Worm (Caenorhabditis elegans) whole organism, L4 larva: ENCODE results near the gene F46G10.1.

ENCODE experiments used
- F10B5.3 ChIP-seq: sonication (generic microtip); optimal IDR thresholded peaks from 2 replicates; lab custom pipeline; 2016; ENCODE audit warnings: mild to moderate bottlenecking, missing genetic modification characterization, missing compliant biosample characterization
- F37D6.2 ChIP-seq: sonication (generic microtip); optimal IDR thresholded peaks from 2 replicates; lab custom pipeline; 2016; ENCODE audit warnings: mild to moderate bottlenecking, missing genetic modification characterization, missing compliant biosample characterization
- F44E2.7 ChIP-seq: fragments of 200-800 bp; sonication (Bioruptor generic); IDR thresholded peaks from 2 replicates; pipeline ENCODE4 v2.1.2; 2022; ENCODE audit warnings: missing genetic modification characterization, missing compliant biosample characterization
- T26A8.4 ChIP-seq: fragments of 200-800 bp; sonication (Bioruptor generic); IDR thresholded peaks from 2 replicates; pipeline ENCODE4 v1.3.6; 2022; ENCODE audit warnings: missing genetic modification characterization, missing compliant biosample characterization
- Y48G9A.11 ChIP-seq: fragments of 200-800 bp; sonication (Bioruptor generic); IDR thresholded peaks from 2 replicates; pipeline ENCODE4 v1.3.6; 2022; ENCODE audit warnings: missing genetic modification reagents, missing genetic modification characterization, missing compliant biosample characterization
- Y5F2A.4 ChIP-seq: fragments of 200-800 bp; sonication (Bioruptor generic); optimal IDR thresholded peaks from 2 replicates; lab custom pipeline; 2018; ENCODE audit warnings: mild to moderate bottlenecking, missing genetic modification characterization, missing compliant biosample characterization
- Y75B8A.6 ChIP-seq: fragments of 200-800 bp; sonication (Bioruptor generic); IDR thresholded peaks from 2 replicates; pipeline ENCODE4 v1.3.6; 2022; ENCODE audit warnings: missing genetic modification reagents, missing genetic modification characterization, missing compliant biosample characterization
- arid-1 ChIP-seq: fragments of 200-800 bp; sonication (Bioruptor generic); conservative IDR thresholded peaks from 2 replicates; pipeline ENCODE4 v1.3.6; 2022; ENCODE audit warnings: missing genetic modification reagents, missing genetic modification characterization, missing compliant biosample characterization
- ceh-20 ChIP-seq: fragments of 200-800 bp; sonication (Bioruptor generic); IDR thresholded peaks from 2 replicates; pipeline ENCODE4 v1.3.6; 2022; ENCODE audit warnings: missing genetic modification reagents, missing genetic modification characterization, missing compliant biosample characterization
- ceh-28 ChIP-seq: fragments of 150-350 bp; optimal IDR thresholded peaks from 2 replicates; lab custom pipeline; 2014; ENCODE audit warnings: missing biosample characterization, missing genetic modification reagents, missing genetic modification characterization
- ceh-62 ChIP-seq: sonication (generic microtip); optimal IDR thresholded peaks from 2 replicates; lab custom pipeline; 2017; ENCODE audit warnings: missing biosample characterization, missing genetic modification characterization
- ceh-82 ChIP-seq: sonication (generic microtip); optimal IDR thresholded peaks from 2 replicates; lab custom pipeline; 2017; ENCODE audit warnings: missing biosample characterization, missing genetic modification characterization
- daf-12 ChIP-seq: fragments of 150-350 bp; optimal IDR thresholded peaks from 2 replicates; lab custom pipeline; 2014; ENCODE audit warnings: missing biosample characterization, missing genetic modification reagents, missing genetic modification characterization
- dmd-9 ChIP-seq: fragments of 200-800 bp; sonication (Bioruptor generic); IDR thresholded peaks from 2 replicates; pipeline ENCODE4 v1.3.6; 2022; ENCODE audit warnings: missing genetic modification reagents, missing genetic modification characterization, missing compliant biosample characterization
- duxl-1 ChIP-seq: sonication (generic microtip); optimal IDR thresholded peaks from 2 replicates; lab custom pipeline; 2016; ENCODE audit warnings: mild to moderate bottlenecking, missing genetic modification characterization, moderate library complexity, missing compliant biosample characterization; ENCODE audit not compliant: poor library complexity
- dve-1 ChIP-seq: sonication (generic microtip); optimal IDR thresholded peaks from 2 replicates; lab custom pipeline; 2017; ENCODE audit warnings: antibody characterized with exemption, mild to moderate bottlenecking, missing genetic modification characterization, missing compliant biosample characterization; ENCODE audit not compliant: insufficient read depth
- fkh-10 ChIP-seq: fragments of 150-350 bp; optimal IDR thresholded peaks from 2 replicates; lab custom pipeline; 2014; ENCODE audit warnings: missing biosample characterization, missing genetic modification reagents, missing genetic modification characterization
- hlh-30 ChIP-seq: sonication (generic microtip); optimal IDR thresholded peaks from 2 replicates; lab custom pipeline; 2017; ENCODE audit warnings: antibody characterized with exemption, mild to moderate bottlenecking, missing genetic modification characterization, missing compliant biosample characterization; ENCODE audit not compliant: insufficient read depth
- hmg-1.1 ChIP-seq: fragments of 200-800 bp; sonication (Bioruptor generic); IDR thresholded peaks from 2 replicates; pipeline ENCODE4 v1.3.6; 2022; ENCODE audit warnings: missing genetic modification reagents, missing genetic modification characterization, missing compliant biosample characterization
- jun-1 ChIP-seq: fragments of 150-350 bp; optimal IDR thresholded peaks from 2 replicates; lab custom pipeline; 2014; ENCODE audit warnings: missing biosample characterization, missing genetic modification reagents, missing genetic modification characterization
- lim-7 ChIP-seq: fragments of 200-800 bp; sonication (Bioruptor generic); IDR thresholded peaks from 2 replicates; pipeline ENCODE4 v1.3.6; 2022; ENCODE audit warnings: missing genetic modification characterization, missing compliant biosample characterization
- lin-13 ChIP-seq: fragments of 150-350 bp; optimal IDR thresholded peaks from 2 replicates; lab custom pipeline; 2014; ENCODE audit warnings: missing biosample characterization, missing genetic modification reagents, missing genetic modification characterization
- lin-15B ChIP-seq: fragments of 150-350 bp; sonication (generic microtip); optimal IDR thresholded peaks from 3 replicates; lab custom pipeline; 2014; ENCODE audit warnings: missing biosample characterization, missing genetic modification characterization
- lin-38 ChIP-seq: fragments of 200-800 bp; sonication (Bioruptor generic); IDR thresholded peaks from 2 replicates; pipeline ENCODE4 v1.3.6; 2022; ENCODE audit warnings: missing genetic modification reagents, missing genetic modification characterization, missing compliant biosample characterization
- lsy-2 ChIP-seq, 2 experiments: fragments of 150-350 bp in 1 of 2; sonication (generic microtip) in 1 of 2; optimal IDR thresholded peaks; 2 replicates each; lab custom pipeline; 2014 to 2017; ENCODE audit warnings: missing biosample characterization in 2 of 2, missing genetic modification characterization in 2 of 2
- madf-9 ChIP-seq: fragments of 200-800 bp; sonication (Bioruptor generic); conservative IDR thresholded peaks from 2 replicates; pipeline ENCODE4 v1.3.6; 2022; ENCODE audit warnings: missing genetic modification reagents, missing genetic modification characterization, missing compliant biosample characterization
- mdl-1 ChIP-seq, 2 experiments: fragments of 150-350 bp in 1 of 2; sonication (generic microtip) in 1 of 2; optimal IDR thresholded peaks; 2 replicates each; lab custom pipeline; 2014 to 2017; ENCODE audit warnings: missing biosample characterization in 2 of 2, missing genetic modification characterization in 2 of 2
- mes-2 ChIP-seq: sonication (generic microtip); optimal IDR thresholded peaks from 2 replicates; lab custom pipeline; 2016; ENCODE audit warnings: missing genotype, mild to moderate bottlenecking, missing genetic modification characterization, missing compliant biosample characterization; ENCODE audit not compliant: poor library complexity, severe bottlenecking
- mxl-3 ChIP-seq: fragments of 200-800 bp; sonication (Bioruptor generic); optimal IDR thresholded peaks from 2 replicates; lab custom pipeline; 2018; ENCODE audit warnings: mild to moderate bottlenecking, missing genetic modification characterization, missing compliant biosample characterization
- nhr-102 ChIP-seq: sonication (generic microtip); optimal IDR thresholded peaks from 2 replicates; lab custom pipeline; 2016; ENCODE audit warnings: mild to moderate bottlenecking, missing genetic modification characterization, moderate library complexity, missing compliant biosample characterization
- nhr-11 ChIP-seq: fragments of 150-350 bp; optimal IDR thresholded peaks from 2 replicates; lab custom pipeline; 2014; ENCODE audit warnings: missing biosample characterization, missing genetic modification characterization
- nhr-48 ChIP-seq: sonication (generic microtip); optimal IDR thresholded peaks from 2 replicates; lab custom pipeline; 2016; ENCODE audit warnings: mild to moderate bottlenecking, missing genetic modification characterization, missing compliant biosample characterization
- pha-4 ChIP-seq, 2 experiments: fragments of 150-350 bp in 1 of 2; fragments of 200-800 bp in 1 of 2; sonication (Bioruptor generic) in 1 of 2; IDR thresholded peaks in 1 of 2; optimal IDR thresholded peaks in 1 of 2; 2 replicates each; pipeline versions ENCODE4 v1.3.6 to Lab custom; 2014 to 2022; ENCODE audit warnings: missing genetic modification characterization in 2 of 2, missing genetic modification reagents in 2 of 2, missing biosample characterization in 1 of 2, missing compliant biosample characterization in 1 of 2
- pqm-1 ChIP-seq: sonication (generic microtip); optimal IDR thresholded peaks from 2 replicates; lab custom pipeline; 2017; ENCODE audit warnings: missing biosample characterization, missing genetic modification characterization
- rbr-2 ChIP-seq: sonication (generic microtip); optimal IDR thresholded peaks from 2 replicates; lab custom pipeline; 2016; ENCODE audit warnings: missing genotype, missing genetic modification characterization, missing compliant biosample characterization
- saeg-2 ChIP-seq: fragments of 200-800 bp; sonication (Bioruptor generic); IDR thresholded peaks from 2 replicates; pipeline ENCODE4 v1.3.6; 2022; ENCODE audit warnings: missing genetic modification reagents, missing genetic modification characterization, missing compliant biosample characterization
- skn-1 ChIP-seq: fragments of 150-350 bp; optimal IDR thresholded peaks from 2 replicates; lab custom pipeline; 2014; ENCODE audit warnings: missing biosample characterization, missing genetic modification characterization
- snpc-1.2 ChIP-seq: fragments of 200-800 bp; sonication (Bioruptor generic); IDR thresholded peaks from 2 replicates; pipeline ENCODE4 v1.3.6; 2022; ENCODE audit warnings: missing genetic modification reagents, missing genetic modification characterization, missing compliant biosample characterization
- spr-1 ChIP-seq: sonication (generic microtip); optimal IDR thresholded peaks from 2 replicates; lab custom pipeline; 2016; ENCODE audit warnings: mild to moderate bottlenecking, missing genetic modification characterization, missing compliant biosample characterization
- unc-39 ChIP-seq: sonication (generic microtip); optimal IDR thresholded peaks from 2 replicates; lab custom pipeline; 2017; ENCODE audit warnings: missing biosample characterization, missing genetic modification characterization
- unc-62 ChIP-seq, 3 experiments: fragments of 150-350 bp in 1 of 3; sonication (generic microtip); optimal IDR thresholded peaks in 2 of 3; peaks in 1 of 3; 1 replicate in 1 of 3; 2 replicates in 2 of 3; lab custom pipeline; 2014 to 2017; ENCODE audit warnings: missing biosample characterization in 3 of 3, missing genetic modification characterization in 3 of 3, missing genetic modification reagents in 3 of 3, missing genotype in 1 of 3
- vab-7 ChIP-seq: fragments of 200-800 bp; sonication (Bioruptor generic); IDR thresholded peaks from 2 replicates; pipeline ENCODE4 v1.3.6; 2022; ENCODE audit warnings: missing genetic modification reagents, missing genetic modification characterization, missing compliant biosample characterization
- zag-1 ChIP-seq: fragments of 150-350 bp; optimal IDR thresholded peaks from 2 replicates; lab custom pipeline; 2014; ENCODE audit warnings: missing biosample characterization, missing genetic modification characterization
- zfp-3 ChIP-seq: fragments of 200-800 bp; sonication (Bioruptor generic); conservative IDR thresholded peaks from 2 replicates; pipeline ENCODE4 v1.3.6; 2022; ENCODE audit warnings: missing genetic modification reagents, missing genetic modification characterization, missing compliant biosample characterization
- zip-11 ChIP-seq: fragments of 200-800 bp; sonication (Bioruptor generic); IDR thresholded peaks from 2 replicates; pipeline ENCODE4 v1.3.6; 2022; ENCODE audit warnings: missing genetic modification characterization, missing compliant biosample characterization
- zip-2 ChIP-seq: fragments of 150-350 bp; optimal IDR thresholded peaks from 2 replicates; lab custom pipeline; 2014; ENCODE audit warnings: missing biosample characterization, missing genetic modification characterization
- ztf-7 ChIP-seq: fragments of 150-350 bp; optimal IDR thresholded peaks from 2 replicates; lab custom pipeline; 2014; ENCODE audit warnings: missing biosample characterization, missing genetic modification characterization

The F46G10.1 gene

ce11 chrX:13307852-13308251, 3.7 kb downstream of the F46G10.1 start:
- TF ChIP-seq arid-1 (GFP tag; lab: Robert Waterston, UW) (no peak), Y48G9A.11 (0 out of 2 replicates have a peak, but pooled peaks have one; percentile 8), nhr-102 (tag; lab: Kevin White, UChicago) (peak; percentile 10), ceh-28 (tag; lab: Kevin White, UChicago) (no peak), mes-2 (tag; lab: Kevin White, UChicago) (peak; percentile 41), hmg-1.1 (0 out of 2 replicates have a peak, but pooled peaks have one; percentile 52), jun-1 (tag; lab: Kevin White, UChicago) (no peak), spr-1 (tag; lab: Kevin White, UChicago) (peak; percentile 42), saeg-2 (no peak), F10B5.3 (tag; lab: Kevin White, UChicago) (no peak), ceh-82 (tag; lab: Kevin White, UChicago) (no peak), lim-7 (peak; percentile 74), mxl-3 (peak; percentile 6), F44E2.7 (GFP tag; lab: Robert Waterston, UW) (no peak), hlh-30 (tag; lab: Kevin White, UChicago) (peak; percentile 18), rbr-2 (tag; lab: Kevin White, UChicago) (no peak), nhr-48 (tag; lab: Kevin White, UChicago) (peak; percentile 40), duxl-1 (tag; lab: Kevin White, UChicago) (peak; percentile 47), lsy-2 (tag; optimal IDR thresholded peaks at IDR 0.05; lab: Kevin White, UChicago) (no peak), zip-11 (GFP tag; lab: Robert Waterston, UW) (no peak), ceh-20 (GFP tag; lab: Robert Waterston, UW) (no peak), snpc-1.2 (GFP tag; lab: Robert Waterston, UW) (peak; percentile 50; the same call in 1 of the 2 replicates), mdl-1 (tag; optimal IDR thresholded peaks at IDR 0.05; lab: Kevin White, UChicago) (peak in 1 of 2 experiments; percentile 26), vab-7 (GFP tag; lab: Robert Waterston, UW) (peak; percentile 38; the same call in 1 of the 2 replicates), dve-1 (tag; lab: Kevin White, UChicago) (peak; percentile 10), lin-38 (GFP tag; lab: Robert Waterston, UW) (peak; percentile 61), T26A8.4 (GFP tag; lab: Robert Waterston, UW) (0 out of 2 replicates have a peak, but pooled peaks have one; percentile 11), pha-4 (GFP tag; IDR thresholded peaks at IDR 0.05; lab: Robert Waterston, UW) (peak; percentile 62; the same call in 1 of the 2 replicates), pha-4 (tag; optimal IDR thresholded peaks at IDR 0.05; lab: Kevin White, UChicago) (no peak), madf-9 (GFP tag; lab: Robert Waterston, UW) (0 out of 2 replicates have a peak, but pooled peaks have one; percentile 11)

- TF ChIP-seq skn-1 (tag; lab: Kevin White, UChicago) (no peak), unc-62 (GFP tag; optimal IDR thresholded peaks at IDR 0.05 in 1 of 2; lab: Kevin White, UChicago) (peak in 1 of 2 experiments; percentile 96), unc-62 (tag; optimal IDR thresholded peaks at IDR 0.05; lab: Kevin White, UChicago) (no peak), daf-12 (no peak), F44E2.7 (GFP tag; lab: Robert Waterston, UW) (peak; percentile 94), Y75B8A.6 (GFP tag; lab: Robert Waterston, UW) (peak; percentile 96), F37D6.2 (tag; lab: Kevin White, UChicago) (peak; percentile 78), unc-39 (tag; lab: Kevin White, UChicago) (no peak), nhr-11 (tag; lab: Kevin White, UChicago) (peak; percentile 60), zip-2 (tag; lab: Kevin White, UChicago) (peak; percentile 62), Y5F2A.4 (GFP tag; lab: Kevin White, UChicago) (peak; percentile 81), lin-38 (GFP tag; lab: Robert Waterston, UW) (no peak), lin-13 (GFP tag; lab: Kevin White, UChicago) (peak; percentile 56), fkh-10 (peak; percentile 31), zag-1 (no peak), ceh-62 (tag; lab: Kevin White, UChicago) (no peak), dmd-9 (GFP tag; lab: Robert Waterston, UW) (peak; percentile 72; the same call in 1 of the 2 replicates), pqm-1 (tag; lab: Kevin White, UChicago) (no peak), lsy-2 (tag; optimal IDR thresholded peaks at IDR 0.05; lab: Kevin White, UChicago) (peak in 1 of 2 experiments; percentile 3), ztf-7 (tag; lab: Kevin White, UChicago) (peak; percentile 88), ceh-20 (GFP tag; lab: Robert Waterston, UW) (peak; percentile 85), pha-4 (GFP tag; IDR thresholded peaks at IDR 0.05; lab: Robert Waterston, UW) (no peak; the same call in none of the 2 replicates), pha-4 (tag; optimal IDR thresholded peaks at IDR 0.05; lab: Kevin White, UChicago) (peak; percentile 12), lin-15B (tag; lab: Kevin White, UChicago) (no peak), zfp-3 (GFP tag; lab: Robert Waterston, UW) (peak; percentile 85)
These were observed 4.6 kb downstream of the F46G10.1 start for ce11 chrX:13306869-13307446.
